Worm (Caenorhabditis elegans) whole organism, L4/young adult: ENCODE data around the gene cdr-1.

ENCODE experiments used
- W03F9.2 ChIP-seq: fragments of 150-350 bp; optimal IDR thresholded peaks from 2 replicates; lab custom pipeline; 2014; ENCODE audit warnings: missing biosample characterization, missing genetic modification characterization
- dao-5 ChIP-seq: sonication (generic microtip); optimal IDR thresholded peaks from 2 replicates; lab custom pipeline; 2016; ENCODE audit warnings: missing genotype, missing genetic modification characterization, moderate library complexity, missing compliant biosample characterization
- him-1 ChIP-seq: sonication (generic microtip); optimal IDR thresholded peaks from 2 replicates; lab custom pipeline; 2016; ENCODE audit warnings: missing genotype, missing genetic modification reagents, missing genetic modification characterization, missing compliant biosample characterization

Gene cdr-1

DNA sequence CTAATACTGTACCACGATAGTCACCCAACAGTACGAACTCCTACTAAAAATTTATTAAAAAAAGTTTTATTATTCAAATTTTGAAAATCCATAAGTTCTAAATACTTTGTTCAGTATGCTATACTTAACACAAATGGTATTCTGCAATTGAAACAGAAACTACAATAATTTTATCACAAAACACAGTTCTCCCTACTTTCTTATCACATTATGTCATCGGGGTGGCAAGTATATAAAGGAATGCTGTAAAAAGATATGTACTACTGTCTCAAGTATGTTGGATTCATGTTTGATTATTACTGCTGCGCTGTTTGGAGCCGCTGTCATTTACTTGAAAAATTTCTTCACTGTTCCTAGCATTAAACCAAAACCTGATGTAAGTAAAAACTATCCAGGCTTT lies at the start of gene cdr-1:
Gene cdr-1, plus strand, starts transcription at position 208 of the 400 bp plus-strand sequence.
- no peak for TF ChIP-seq him-1
- TF ChIP-seq dao-5, result no peak
- TF ChIP-seq W03F9.2 (tag; lab: Kevin White, UChicago), result no peak

DNA sequence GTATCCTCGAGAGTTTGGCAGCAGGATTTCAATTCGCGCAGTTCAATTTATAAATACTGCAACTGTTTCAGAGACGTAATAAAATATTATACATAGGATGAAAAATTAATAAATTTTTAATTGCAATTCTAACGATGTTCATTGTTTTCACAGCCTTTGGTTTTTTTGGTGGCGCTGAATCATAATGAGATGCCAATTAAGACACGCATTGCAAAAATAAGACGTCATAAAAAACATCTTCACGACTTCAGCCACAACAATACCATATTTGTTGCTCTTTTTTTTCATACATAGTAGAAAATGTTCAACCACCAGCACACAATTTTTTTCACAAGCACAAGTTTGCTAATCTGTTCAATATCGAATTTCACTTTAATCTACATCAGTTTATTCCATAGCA lies 48.8 kb upstream of the cdr-1 start, which contains the start of gene str-56:
Gene str-56, plus strand, starts transcription at position 301 of the 400 bp plus-strand sequence.
- no peak for TF ChIP-seq dao-5
- TF ChIP-seq W03F9.2 (tag; lab: Kevin White, UChicago), result no peak
- TF ChIP-seq him-1, result no peak

DNA sequence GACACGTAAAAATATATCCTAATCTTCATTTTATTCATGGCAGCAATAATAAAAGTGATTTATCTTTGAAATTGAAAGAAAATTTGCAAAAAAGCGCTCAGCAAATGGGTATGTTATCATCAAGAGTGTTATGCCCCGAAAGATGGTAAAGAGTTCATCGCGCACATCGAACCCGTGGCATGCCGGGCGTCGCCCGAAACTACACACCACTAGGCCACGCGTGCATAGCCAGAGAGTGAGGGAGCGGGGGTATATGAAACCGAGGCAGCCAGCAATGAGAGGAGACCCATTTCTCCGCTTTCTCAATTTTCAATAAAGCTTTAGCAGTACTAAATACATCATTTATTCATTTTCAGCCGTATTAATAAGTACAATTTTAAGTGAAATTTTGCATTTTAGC lies 47.3 kb upstream of the cdr-1 start:
- TF ChIP-seq dao-5, result peak; percentile 91
- peak; percentile 57 for TF ChIP-seq him-1
- TF ChIP-seq W03F9.2 (tag; lab: Kevin White, UChicago), result peak; percentile 70

DNA sequence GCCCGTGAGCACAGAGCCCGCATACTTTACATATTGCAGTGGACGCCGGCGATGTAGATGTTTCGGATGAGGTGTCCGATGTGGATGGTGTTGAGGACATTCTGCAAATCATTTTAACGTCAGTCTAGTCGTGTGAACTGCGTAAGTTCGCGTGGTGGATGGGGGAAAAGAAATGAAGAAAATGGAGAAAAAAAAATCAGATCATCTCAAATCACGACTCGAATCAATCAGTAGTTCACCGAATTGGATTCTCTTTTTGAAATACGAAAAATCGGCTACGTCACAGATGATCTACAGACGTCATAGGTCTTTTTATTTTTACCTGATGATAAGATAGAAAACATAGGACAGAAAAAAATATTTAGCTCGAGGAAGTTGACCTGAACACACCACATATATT lies 44.8 kb upstream of the cdr-1 start, which contains the start of gene nhr-102:
Gene nhr-102, minus strand, starts transcription at position 101 of the 400 bp plus-strand sequence.
- TF ChIP-seq dao-5, result no peak
- TF ChIP-seq him-1, result no peak
- TF ChIP-seq W03F9.2 (tag; lab: Kevin White, UChicago), result no peak

DNA sequence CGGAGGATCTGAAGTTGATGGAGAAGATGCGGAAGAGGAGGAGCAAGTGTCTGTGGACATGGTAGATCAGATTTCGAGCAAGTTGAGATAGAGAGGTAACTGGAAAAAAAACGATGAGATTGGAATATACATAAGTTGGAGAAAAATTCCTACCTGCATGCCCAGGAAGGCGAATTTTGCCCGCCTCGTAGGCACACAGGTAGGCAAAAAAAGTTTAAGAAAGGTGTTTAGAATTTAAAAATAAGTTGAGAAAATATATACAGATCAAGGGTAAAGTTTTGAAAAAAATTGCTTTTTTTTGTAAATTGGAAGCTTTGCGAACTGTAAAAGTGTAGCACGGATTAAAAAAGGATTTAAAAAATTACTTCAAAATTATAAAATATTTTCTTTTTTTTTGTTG lies 41.6 kb upstream of the cdr-1 start, which contains the start of gene nhr-84:
Gene nhr-84, minus strand, starts transcription at position 101 of the 400 bp plus-strand sequence.
- TF ChIP-seq dao-5, result no peak

DNA sequence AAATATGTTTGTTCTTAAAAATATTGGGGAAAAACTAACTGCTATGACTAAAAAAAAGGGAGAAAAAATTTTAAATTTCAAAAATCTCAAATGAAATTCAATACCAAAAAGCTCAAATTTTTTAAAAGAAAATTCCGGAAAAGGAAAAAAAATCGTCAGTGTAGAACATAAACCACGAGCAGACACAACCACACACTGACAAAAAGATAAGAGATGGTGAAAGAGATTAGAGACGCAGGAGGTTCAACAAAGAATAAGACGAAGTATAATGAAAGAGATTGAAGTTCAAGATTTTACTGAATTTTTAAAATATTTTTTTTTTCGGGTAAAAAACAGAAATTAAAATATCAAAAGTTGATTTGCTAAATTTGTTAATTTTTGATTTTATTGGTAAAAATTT lies 41.1 kb upstream of the cdr-1 start:
- TF ChIP-seq him-1 (no peak), W03F9.2 (tag; lab: Kevin White, UChicago) (no peak), dao-5 (no peak)

DNA sequence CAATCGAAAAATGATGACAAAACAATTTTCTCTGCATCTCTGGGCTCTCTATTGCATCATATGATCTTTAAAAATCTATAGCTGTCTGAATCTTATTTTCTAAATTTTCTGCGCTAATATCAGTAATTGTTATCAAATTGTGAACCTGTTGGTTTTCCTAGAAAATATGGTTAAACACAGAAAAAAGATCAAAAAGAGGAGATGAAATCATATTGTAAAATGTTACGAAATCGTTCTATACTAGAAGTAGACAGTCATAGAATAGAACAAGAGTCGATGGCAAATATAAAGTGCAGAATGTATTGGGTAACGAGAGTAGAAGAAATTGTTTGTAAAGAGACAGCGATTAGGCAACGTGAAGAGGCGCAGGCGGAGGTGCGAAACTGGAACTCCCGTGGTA lies 40.4 kb upstream of the cdr-1 start:
- TF ChIP-seq him-1 (no peak), W03F9.2 (tag; lab: Kevin White, UChicago) (no peak), dao-5 (no peak)

DNA sequence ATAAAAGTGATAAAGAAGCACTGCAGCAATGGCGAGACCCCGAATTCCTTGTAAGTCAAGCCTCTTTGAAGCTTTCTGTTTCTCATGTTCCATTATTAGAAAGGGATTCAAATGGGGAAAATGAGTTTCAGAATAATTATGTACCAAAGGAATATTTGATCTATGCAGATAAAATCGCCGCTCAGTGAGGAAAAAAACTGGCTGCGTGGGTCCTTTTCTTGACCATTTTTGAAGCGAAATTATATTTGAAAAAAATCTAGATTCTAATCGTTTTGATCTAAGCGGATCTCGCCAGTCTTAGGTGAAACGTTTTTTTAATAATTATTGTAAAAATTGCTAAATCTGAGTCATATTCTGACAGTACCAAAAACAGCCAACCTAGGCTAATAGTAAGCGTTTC lies 36.4 kb upstream of the cdr-1 start, which contains the start of gene oac-42:
Gene oac-42, minus strand, starts transcription at position 101 of the 400 bp plus-strand sequence.
- no peak for TF ChIP-seq dao-5
- no peak for TF ChIP-seq him-1
- no peak for TF ChIP-seq W03F9.2 (tag; lab: Kevin White, UChicago)

DNA sequence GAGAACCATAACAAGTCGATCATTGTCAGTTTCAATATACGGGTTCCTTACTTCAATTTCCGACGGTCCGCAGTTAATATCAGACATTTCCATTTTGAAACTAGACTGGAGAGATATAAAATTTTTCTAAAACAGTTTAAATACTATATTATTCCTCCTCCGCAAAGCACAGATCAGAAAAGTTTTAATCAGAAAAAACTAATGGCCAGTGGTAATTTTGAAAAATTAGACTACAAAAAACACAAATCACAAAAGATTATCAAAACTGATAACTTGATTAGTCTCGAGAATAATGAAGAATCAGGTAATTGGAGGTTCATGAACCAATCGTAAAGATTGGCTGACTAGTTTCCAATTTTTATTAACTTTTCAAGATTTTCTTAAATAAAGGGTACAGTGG lies 35.1 kb upstream of the cdr-1 start, which contains the start of gene T06C12.9:
Gene T06C12.9, minus strand, starts transcription at position 101 of the 400 bp plus-strand sequence.
- TF ChIP-seq dao-5, result no peak
- no peak for TF ChIP-seq him-1
- no peak for TF ChIP-seq W03F9.2 (tag; lab: Kevin White, UChicago)

DNA sequence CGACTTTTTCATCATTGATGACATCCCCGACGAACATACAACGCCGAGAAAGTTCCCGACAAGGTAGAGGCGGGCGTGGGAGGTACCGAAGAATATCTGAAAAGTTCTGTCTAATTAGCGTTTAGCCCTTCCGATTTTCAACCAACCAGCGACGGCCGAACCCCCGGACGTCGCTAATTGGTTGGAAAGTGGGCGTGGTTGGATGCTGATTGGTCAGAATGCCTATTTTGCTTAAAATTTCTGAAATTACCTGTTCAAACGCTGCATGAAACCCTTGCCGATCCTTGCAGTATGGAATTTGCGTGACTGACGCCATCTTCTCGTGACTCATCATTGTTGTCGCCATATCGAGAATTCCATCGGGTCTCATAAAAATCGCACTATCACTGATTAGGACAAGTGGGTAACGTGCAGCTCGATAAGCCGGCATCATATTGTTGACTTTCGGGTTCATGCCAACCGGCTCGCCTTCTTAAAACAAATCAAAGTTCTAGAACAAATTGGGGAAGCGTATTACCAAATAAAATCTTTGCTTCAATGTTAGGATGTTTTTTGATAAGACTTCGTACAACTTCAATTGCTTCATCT lies 33.3 kb upstream of the cdr-1 start:
- TF ChIP-seq dao-5, result no peak
- TF ChIP-seq W03F9.2 (tag; lab: Kevin White, UChicago), result no peak
- TF ChIP-seq him-1, result no peak

DNA sequence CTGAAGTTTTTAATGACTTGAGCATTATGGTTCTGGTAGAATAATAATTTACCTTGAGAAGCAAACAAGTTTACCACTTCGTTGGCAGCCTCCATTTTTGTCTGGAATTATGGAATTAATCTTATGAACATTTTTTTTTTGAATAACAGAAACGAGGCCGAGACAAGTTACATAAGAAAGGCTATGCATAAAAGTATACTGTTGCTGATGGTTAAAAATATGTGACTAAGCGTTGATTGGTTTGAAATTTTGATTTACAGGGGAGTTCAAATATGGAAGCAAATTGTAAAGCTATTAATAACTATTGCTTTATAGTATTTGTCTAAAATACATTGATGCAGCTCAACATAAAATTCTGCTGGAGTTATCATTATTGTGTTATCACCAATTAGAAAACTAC lies 32.4 kb upstream of the cdr-1 start, which contains the start of gene cgt-1:
Gene cgt-1, minus strand, starts transcription at position 101 of the 400 bp plus-strand sequence.
- TF ChIP-seq him-1, result no peak
- no peak for TF ChIP-seq W03F9.2 (tag; lab: Kevin White, UChicago)
- TF ChIP-seq dao-5, result no peak

DNA sequence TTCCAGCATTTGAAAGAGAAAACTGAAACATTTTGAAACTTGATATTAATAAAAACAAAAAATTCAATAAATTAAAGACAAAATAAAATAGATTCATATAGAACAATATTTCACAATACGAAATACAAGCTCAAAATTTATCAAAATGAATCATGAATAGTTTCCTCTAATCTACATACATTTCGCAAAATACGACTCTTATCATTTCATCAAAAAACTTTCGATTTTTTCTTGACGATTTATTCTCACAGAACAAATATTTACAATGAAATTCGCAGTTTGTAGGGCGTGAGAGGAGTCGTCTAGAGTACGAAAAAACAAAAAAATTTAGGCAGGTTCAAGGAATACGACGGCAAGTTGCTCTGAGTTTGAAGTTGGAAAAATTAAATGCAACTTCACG lies 31.0 kb upstream of the cdr-1 start:
- TF ChIP-seq dao-5, result no peak
- no peak for TF ChIP-seq W03F9.2 (tag; lab: Kevin White, UChicago)
- TF ChIP-seq him-1, result no peak

DNA sequence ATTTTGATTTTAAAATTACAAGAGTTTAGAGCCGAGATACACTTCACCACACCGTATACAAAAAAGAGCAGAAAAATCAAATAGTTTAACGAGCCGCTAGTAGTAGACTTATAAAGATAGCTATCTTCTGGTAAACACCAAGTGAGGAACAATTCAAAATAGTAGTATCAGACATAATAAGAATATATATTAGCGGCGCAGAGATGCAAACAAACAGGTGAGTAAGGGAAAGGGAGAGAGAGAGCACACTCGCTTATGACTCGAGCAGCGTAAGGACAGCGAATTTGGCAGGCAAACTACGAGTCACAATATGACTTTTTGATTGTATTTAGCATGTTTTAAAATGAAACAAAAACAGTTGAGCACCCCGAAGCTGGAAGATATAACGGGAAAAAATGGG lies 29.8 kb upstream of the cdr-1 start:
- TF ChIP-seq him-1, result no peak
- TF ChIP-seq W03F9.2 (tag; lab: Kevin White, UChicago), result no peak
- no peak for TF ChIP-seq dao-5

DNA sequence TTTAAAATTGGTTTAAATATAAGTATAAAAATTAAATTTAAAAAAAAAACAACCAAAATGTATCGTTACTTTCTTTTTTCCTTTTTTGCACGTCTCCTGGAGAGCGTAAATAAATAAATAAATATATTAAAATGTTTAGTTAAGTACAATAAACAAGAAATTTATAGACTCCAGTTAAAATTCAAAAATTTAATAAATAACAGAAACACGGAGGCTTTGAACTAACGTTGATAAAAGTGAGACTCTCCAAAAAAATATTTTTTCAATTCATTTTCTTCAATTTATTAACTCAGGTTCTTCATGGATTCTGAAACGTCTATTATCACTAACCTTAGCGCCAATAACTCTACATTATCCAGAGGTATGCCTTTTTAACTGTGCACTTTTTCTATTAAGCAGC lies 29.3 kb upstream of the cdr-1 start, which contains the start of gene T06C12.12:
Gene T06C12.12, plus strand, starts transcription at position 301 of the 400 bp plus-strand sequence.
- no peak for TF ChIP-seq him-1
- no peak for TF ChIP-seq W03F9.2 (tag; lab: Kevin White, UChicago)
- no peak for TF ChIP-seq dao-5

DNA sequence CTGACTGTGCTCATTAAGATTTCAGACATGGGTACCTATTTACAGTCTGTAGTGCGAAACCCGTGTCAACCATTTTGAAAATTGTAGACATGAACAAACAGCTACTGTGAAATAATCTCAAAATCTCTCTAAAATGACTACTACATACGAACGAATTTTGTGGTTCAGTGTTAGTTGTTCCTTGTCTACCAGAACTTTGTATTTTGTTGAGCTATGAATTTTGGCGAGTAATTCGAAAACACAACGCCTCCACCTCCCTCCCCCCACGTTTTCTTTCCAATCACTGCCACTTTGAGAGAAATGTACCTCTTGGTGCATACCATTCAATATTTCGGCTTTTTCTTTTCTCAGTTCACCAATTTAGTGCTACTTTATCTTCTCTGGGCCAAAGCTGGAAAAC lies 28.4 kb upstream of the cdr-1 start, which contains the start of gene T06C12.11:
Gene T06C12.11, plus strand, starts transcription at position 301 of the 400 bp plus-strand sequence.
- TF ChIP-seq dao-5, result no peak
- TF ChIP-seq him-1, result no peak
- TF ChIP-seq W03F9.2 (tag; lab: Kevin White, UChicago), result no peak

DNA sequence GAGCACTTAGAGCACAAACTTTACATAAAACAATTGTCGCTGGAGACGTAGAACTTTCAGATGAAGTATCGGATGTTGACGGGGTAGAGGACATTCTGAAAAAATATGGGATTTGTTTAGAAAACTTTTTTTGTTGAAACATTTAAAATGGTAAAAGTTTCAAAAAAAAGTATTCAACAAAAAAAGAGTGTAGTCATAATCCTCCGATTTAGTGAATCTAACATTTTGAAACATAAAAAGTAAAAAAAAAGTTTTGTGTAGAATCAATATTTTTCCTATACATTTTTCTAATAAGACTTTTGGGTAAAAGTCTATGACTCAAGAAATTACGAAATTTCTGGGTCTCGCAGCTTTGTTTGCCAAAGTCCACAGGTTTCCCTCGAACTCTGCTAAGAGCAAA lies 24.4 kb upstream of the cdr-1 start, which contains the start of gene nhr-213:
Gene nhr-213, minus strand, starts transcription at position 101 of the 400 bp plus-strand sequence.
- no peak for TF ChIP-seq dao-5
- no peak for TF ChIP-seq W03F9.2 (tag; lab: Kevin White, UChicago)
- TF ChIP-seq him-1, result no peak
